Worm (Caenorhabditis elegans) whole organism, L4/young adult: ENCODE data around the gene fipr-4.

Source experiments
- W03F9.2 ChIP-seq: fragments of 150-350 bp; optimal IDR thresholded peaks from 2 replicates; lab custom pipeline; 2014; ENCODE audit warnings: missing biosample characterization, missing genetic modification characterization
- him-1 ChIP-seq: sonication (generic microtip); optimal IDR thresholded peaks from 2 replicates; lab custom pipeline; 2016; ENCODE audit warnings: missing genotype, missing genetic modification reagents, missing genetic modification characterization, missing compliant biosample characterization

DNA sequence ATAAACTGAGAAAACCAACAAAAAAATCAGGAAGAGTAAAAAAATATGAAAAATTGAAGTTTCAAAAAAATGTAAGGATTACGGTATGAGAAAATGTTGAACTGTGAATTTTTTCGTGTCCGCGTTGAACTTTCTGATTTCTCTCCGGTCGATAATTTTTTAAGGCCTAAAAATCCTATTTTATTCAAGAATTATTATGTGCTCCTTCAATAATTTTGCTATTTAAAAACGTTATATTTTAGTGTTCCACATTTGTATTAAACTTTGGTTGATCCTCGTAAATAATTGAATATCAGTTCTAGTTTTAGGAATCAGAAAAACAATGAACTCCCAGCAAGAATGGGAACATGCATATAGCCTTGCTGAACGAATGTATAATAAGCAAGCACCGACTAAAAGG, 15.6 kb downstream of the fipr-4 start, which contains the start of gene hpo-40:
- no peak for TF ChIP-seq W03F9.2
- no peak for TF ChIP-seq him-1
